Fruit fly (Drosophila melanogaster): Measurements from ENCODE around the gene twin.
A peak's percentile ranks its signal among the peaks of the same experiment; 100 is the strongest.

The twin gene

DNA sequence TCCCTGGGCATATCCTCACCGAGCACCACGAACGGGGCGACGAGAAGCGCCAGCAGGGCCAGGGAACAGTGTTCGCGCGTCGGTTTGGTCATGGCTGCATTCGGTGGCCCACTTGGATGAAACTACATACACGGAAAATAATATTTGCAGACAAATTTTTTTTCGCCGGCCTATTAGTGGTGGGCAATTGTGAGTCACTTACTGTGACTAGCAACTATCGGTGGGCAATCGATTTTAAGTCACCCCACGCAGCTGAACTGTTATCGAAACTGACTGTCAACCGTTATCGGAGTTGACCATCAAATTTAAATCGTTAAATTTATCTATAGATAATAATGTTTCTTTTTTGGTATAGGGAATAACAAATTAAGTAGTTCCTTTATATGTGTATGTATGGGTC is 52.4 kb downstream of the twin start, which contains the start of gene CG5510 (continued):
- TF ChIP-seq Oli (tag; optimal IDR thresholded peaks at IDR 0.05) (no peak), CHES-1-like (GFP tag; optimal IDR thresholded peaks at IDR 0.05) (peak; percentile 70), Jarid2 (GFP tag; optimal IDR thresholded peaks at IDR 0.05) (no peak), Drgx (GFP tag; IDR thresholded peaks at IDR 0.05) (0 out of 2 replicates have a peak, but pooled peaks have one; percentile 11), maf-S (GFP tag; optimal IDR thresholded peaks at IDR 0.05) (peak; percentile 16), Abd-B (GFP tag; optimal IDR thresholded peaks at IDR 0.05) (no peak), corto (GFP tag; optimal IDR thresholded peaks at IDR 0.05) (no peak), Adf1 (GFP tag; IDR thresholded peaks at IDR 0.05) (peak; percentile 38; the same call in 1 of the 2 replicates), CG42726 (GFP tag; IDR thresholded peaks at IDR 0.05; ENCODE audit: partially characterized antibody) (peak; percentile 96), CG10366 (GFP tag; IDR thresholded peaks at IDR 0.05) (no peak), z (GFP tag; IDR thresholded peaks at IDR 0.05) (no peak), Mrtf (GFP tag; IDR thresholded peaks at IDR 0.05) (no peak), Opbp (GFP tag; IDR thresholded peaks at IDR 0.05; ENCODE audit: partially characterized antibody) (peak; percentile 97), ind (GFP tag; optimal IDR thresholded peaks at IDR 0.05) (peak; percentile 27), CG16813 (GFP tag; IDR thresholded peaks at IDR 0.05; ENCODE audit: partially characterized antibody) (peak; percentile 98), BEAF-32 (GFP tag; optimal IDR thresholded peaks at IDR 0.05) (peak; percentile 98), CG12942 (GFP tag; optimal IDR thresholded peaks at IDR 0.05) (peak; percentile 26), lov (optimal IDR thresholded peaks at IDR 0.05) (no peak), lov (GFP tag; IDR thresholded peaks at IDR 0.05) (0 out of 3 replicates have a peak, but pooled peaks have one; percentile 20), Hmx (GFP tag; optimal IDR thresholded peaks at IDR 0.05) (no peak), stwl (tag; optimal IDR thresholded peaks at IDR 0.05) (peak; percentile 89), abd-A (tag; optimal IDR thresholded peaks at IDR 0.05) (no peak), Blimp-1 (GFP tag; optimal IDR thresholded peaks at IDR 0.05) (peak; percentile 25), wor (GFP tag; IDR thresholded peaks at IDR 0.05) (no peak), CG9609 (GFP tag; optimal IDR thresholded peaks at IDR 0.05) (peak; percentile 57), CG10274 (GFP tag; optimal IDR thresholded peaks at IDR 0.05) (no peak), CG9817 (tag; optimal IDR thresholded peaks at IDR 0.05) (peak; percentile 56), zfh1 (GFP tag; IDR thresholded peaks at IDR 0.05) (0 out of 3 replicates have a peak, but pooled peaks have one; percentile 42), ham (GFP tag; IDR thresholded peaks at IDR 0.05) (no peak), sens-2 (GFP tag; IDR thresholded peaks at IDR 0.05) (no peak), Bgb (GFP tag; IDR thresholded peaks at IDR 0.05; ENCODE audit: partially characterized antibody) (peak; percentile 99), PHDP (tag; optimal IDR thresholded peaks at IDR 0.05) (peak; percentile 41), lab (GFP tag; optimal IDR thresholded peaks at IDR 0.05) (no peak), ttk (GFP tag; IDR thresholded peaks at IDR 0.05) (no peak), slbo (GFP tag; IDR thresholded peaks at IDR 0.05) (peak; percentile 78), CG6175 (GFP tag; IDR thresholded peaks at IDR 0.05) (no peak), CG33213 (GFP tag; optimal IDR thresholded peaks at IDR 0.05) (peak; percentile 11), zfh2 (GFP tag; optimal IDR thresholded peaks at IDR 0.05) (peak; percentile 66), Hmr (GFP tag; optimal IDR thresholded peaks at IDR 0.05) (peak; percentile 62), knrl (GFP tag; IDR thresholded peaks at IDR 0.05; ENCODE audit: partially characterized antibody) (peak; percentile 95), Xbp1 (GFP tag; optimal IDR thresholded peaks at IDR 0.05) (peak; percentile 65), croc (GFP tag; conservative IDR thresholded peaks at IDR 0.05) (no peak), D19B (GFP tag; optimal IDR thresholded peaks at IDR 0.05) (no peak), sna (GFP tag; IDR thresholded peaks at IDR 0.05; ENCODE audit: partially characterized antibody) (peak; percentile 99), CG7372 (GFP tag; IDR thresholded peaks at IDR 0.05) (no peak), CG15696 (tag; optimal IDR thresholded peaks at IDR 0.05) (no peak), vfl (GFP tag; optimal IDR thresholded peaks at IDR 0.05) (peak; percentile 52), tap (tag; optimal IDR thresholded peaks at IDR 0.05) (no peak), gro (GFP tag; optimal IDR thresholded peaks at IDR 0.05) (peak; percentile 86), scrt (GFP tag; optimal IDR thresholded peaks at IDR 0.05) (peak; percentile 29), D19A (tag; optimal IDR thresholded peaks at IDR 0.05) (peak; percentile 11)
